Worm (Caenorhabditis elegans) whole organism, midembryonic: ENCODE results near the gene dot-1.4.

Experiments used
- T22C8.4 ChIP-seq: fragments of 200-800 bp; sonication (Bioruptor generic); IDR thresholded peaks from 2 replicates; pipeline ENCODE4 v1.3.6; 2022; ENCODE audit warnings: missing genetic modification characterization, missing compliant biosample characterization
- flt-1 ChIP-seq: fragments of 200-800 bp; sonication (Bioruptor generic); IDR thresholded peaks from 2 replicates; pipeline ENCODE4 v1.3.6; 2022; ENCODE audit warnings: missing genetic modification characterization, missing compliant biosample characterization
- ref-1 ChIP-seq: fragments of 200-800 bp; sonication (Bioruptor generic); conservative IDR thresholded peaks from 2 replicates; pipeline ENCODE4 v1.3.6; 2022; ENCODE audit warnings: missing genetic modification reagents, missing genetic modification characterization, missing compliant biosample characterization
- tab-1 ChIP-seq: fragments of 200-800 bp; sonication (Bioruptor generic); IDR thresholded peaks from 2 replicates; pipeline ENCODE4 v1.3.6; 2022; ENCODE audit warnings: missing genetic modification characterization, missing compliant biosample characterization
- ztf-29 ChIP-seq: fragments of 200-800 bp; sonication (Bioruptor generic); IDR thresholded peaks from 2 replicates; pipeline ENCODE4 v1.3.6; 2022; ENCODE audit warnings: missing genetic modification reagents, missing genetic modification characterization, missing compliant biosample characterization

DNA sequence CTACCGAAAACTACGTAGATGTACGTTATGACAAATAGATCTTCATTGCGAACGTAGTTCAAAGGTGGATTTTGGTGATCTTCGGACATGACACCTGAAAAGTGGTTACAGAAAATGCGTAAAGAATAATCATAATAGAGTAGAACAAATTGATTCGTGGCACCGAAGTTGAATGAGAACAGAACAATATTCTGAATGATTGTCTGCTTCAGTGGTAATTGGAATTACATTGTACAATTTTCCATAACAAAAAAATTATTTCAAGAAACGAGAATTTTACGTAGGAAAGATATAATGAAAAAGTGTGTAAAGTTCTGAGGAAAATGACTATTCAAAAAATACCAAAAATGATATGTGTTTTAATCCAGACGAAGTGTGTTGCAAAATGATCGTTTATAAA lies 28.8 kb downstream of the dot-1.4 start, which contains the start of gene Y62H9A.10:
- TF ChIP-seq ref-1 (GFP tag; lab: Robert Waterston, UW): no peak
- TF ChIP-seq tab-1 (GFP tag; lab: Robert Waterston, UW): no peak
- no peak for TF ChIP-seq ztf-29 (GFP tag; lab: Robert Waterston, UW)
- no peak for TF ChIP-seq T22C8.4 (GFP tag; lab: Robert Waterston, UW)
- no peak for TF ChIP-seq flt-1 (GFP tag; lab: Robert Waterston, UW)
